Fruit fly (Drosophila melanogaster) whole organism, prepupa: ENCODE results near the gene CG11151.

ENCODE experiments used
- Blimp-1 ChIP-seq: fragments of 200-800 bp; sonication (Bioruptor generic); optimal IDR thresholded peaks from 3 replicates; lab custom pipeline; 2017; ENCODE audit warnings: missing biosample characterization, missing genetic modification characterization, mild to moderate bottlenecking, moderate library complexity, missing genetic modification reagents
- CG10631 ChIP-seq: fragments of 200-800 bp; sonication (Bioruptor generic); optimal IDR thresholded peaks from 2 replicates; lab custom pipeline; 2016; ENCODE audit warnings: missing biosample characterization, missing genetic modification characterization
- CG11294 ChIP-seq: fragments of 200-800 bp; sonication (Bioruptor generic); IDR thresholded peaks from 2 replicates; pipeline ENCODE4 v1.3.6; 2022; ENCODE audit warnings: missing biosample characterization, missing genetic modification characterization
- CG11902 ChIP-seq: fragments of 200-800 bp; sonication (Bioruptor generic); optimal IDR thresholded peaks from 3 replicates; lab custom pipeline; 2016; ENCODE audit warnings: missing biosample characterization, missing genetic modification characterization
- CG15336 ChIP-seq: fragments of 200-800 bp; sonication (Bioruptor generic); IDR thresholded peaks from 2 replicates; pipeline ENCODE4 v1.3.6; 2022; ENCODE audit warnings: missing biosample characterization, missing genetic modification characterization
- CG16779 ChIP-seq: fragments of 200-800 bp; sonication (Bioruptor generic); optimal IDR thresholded peaks from 3 replicates; lab custom pipeline; 2017; ENCODE audit warnings: missing biosample characterization, mild to moderate bottlenecking, missing genetic modification characterization
- CG3032 ChIP-seq: fragments of 200-800 bp; optimal IDR thresholded peaks from 2 replicates; lab custom pipeline; 2019; ENCODE audit warnings: missing biosample characterization, mild to moderate bottlenecking, missing genetic modification characterization, moderate library complexity
- CG31627 ChIP-seq: fragments of 200-800 bp; sonication (Bioruptor generic); optimal IDR thresholded peaks from 3 replicates; lab custom pipeline; 2016; ENCODE audit warnings: missing biosample characterization, missing genetic modification characterization
- CG32006 ChIP-seq: fragments of 200-800 bp; sonication (Bioruptor generic); optimal IDR thresholded peaks from 3 replicates; lab custom pipeline; 2017; ENCODE audit warnings: missing biosample characterization, mild to moderate bottlenecking, missing genetic modification characterization
- CG4318 ChIP-seq: fragments of 200-800 bp; sonication (Bioruptor generic); optimal IDR thresholded peaks from 3 replicates; lab custom pipeline; 2017; ENCODE audit warnings: missing biosample characterization, mild to moderate bottlenecking, missing genetic modification characterization
- CG6792 ChIP-seq: fragments of 200-800 bp; sonication (Bioruptor generic); optimal IDR thresholded peaks from 3 replicates; lab custom pipeline; 2016; ENCODE audit warnings: missing biosample characterization, missing genetic modification characterization
- CG6808 ChIP-seq: fragments of 200-800 bp; sonication (Bioruptor generic); optimal IDR thresholded peaks from 3 replicates; lab custom pipeline; 2017; ENCODE audit warnings: missing biosample characterization, missing genetic modification characterization, mild to moderate bottlenecking, moderate library complexity, missing genetic modification reagents
- CG6854 ChIP-seq: fragments of 200-800 bp; sonication (Bioruptor generic); optimal IDR thresholded peaks from 2 replicates; lab custom pipeline; 2017; ENCODE audit warnings: missing biosample characterization, mild to moderate bottlenecking, missing genetic modification characterization
- CG8119 ChIP-seq: fragments of 200-800 bp; sonication (Bioruptor generic); IDR thresholded peaks from 3 replicates; pipeline ENCODE4 v1.3.6; 2022; ENCODE audit warnings: missing biosample characterization, missing genetic modification characterization
- CG8632 ChIP-seq: fragments of 200-800 bp; sonication (Bioruptor generic); optimal IDR thresholded peaks from 3 replicates; lab custom pipeline; 2016; ENCODE audit warnings: missing biosample characterization, missing genetic modification characterization
- CG9139 ChIP-seq: fragments of 200-800 bp; sonication (Bioruptor generic); optimal IDR thresholded peaks from 3 replicates; lab custom pipeline; 2017; ENCODE audit warnings: missing biosample characterization, mild to moderate bottlenecking, missing genetic modification characterization
- Eip78C ChIP-seq: fragments of 200-800 bp; sonication (Bioruptor generic); peaks from one replicate; lab custom pipeline; 2016; ENCODE audit warnings: missing biosample characterization, missing genetic modification characterization
- Eip93F ChIP-seq: fragments of 200-800 bp; sonication (Bioruptor generic); optimal IDR thresholded peaks from 2 replicates; lab custom pipeline; 2016; ENCODE audit warnings: missing biosample characterization, mild to moderate bottlenecking, missing genetic modification characterization
- Gug ChIP-seq: fragments of 200-800 bp; sonication (Bioruptor generic); IDR thresholded peaks from 2 replicates; pipeline ENCODE4 v1.3.6; 2022; ENCODE audit warnings: missing biosample characterization, missing genetic modification characterization
- Hr38 ChIP-seq: sonication (Bioruptor generic); optimal IDR thresholded peaks from 2 replicates; lab custom pipeline; 2016; ENCODE audit warnings: missing biosample characterization, missing genetic modification characterization
- Hr4 ChIP-seq: fragments of 200-800 bp; sonication (Bioruptor generic); optimal IDR thresholded peaks from 3 replicates; lab custom pipeline; 2016; ENCODE audit warnings: missing biosample characterization, missing genetic modification characterization
- Lpt ChIP-seq: fragments of 200-800 bp; sonication (Bioruptor generic); optimal IDR thresholded peaks from 3 replicates; lab custom pipeline; 2016; ENCODE audit warnings: missing biosample characterization, missing genetic modification characterization
- Met ChIP-seq: fragments of 200-800 bp; sonication (Bioruptor generic); optimal IDR thresholded peaks from 3 replicates; lab custom pipeline; 2016; ENCODE audit warnings: missing biosample characterization, missing genetic modification characterization
- Sox102F ChIP-seq: fragments of 200-800 bp; sonication (Bioruptor generic); optimal IDR thresholded peaks from 2 replicates; lab custom pipeline; 2016; ENCODE audit warnings: missing biosample characterization, mild to moderate bottlenecking, missing genetic modification characterization
- Sox14 ChIP-seq: fragments of 200-800 bp; sonication (Bioruptor generic); optimal IDR thresholded peaks from 3 replicates; lab custom pipeline; 2016; ENCODE audit warnings: missing biosample characterization, missing genetic modification characterization
- achi ChIP-seq: fragments of 200-800 bp; sonication (Bioruptor generic); optimal IDR thresholded peaks from 3 replicates; lab custom pipeline; 2016; ENCODE audit warnings: missing biosample characterization, missing genetic modification characterization
- acj6 ChIP-seq: fragments of 200-800 bp; sonication (Bioruptor generic); optimal IDR thresholded peaks from 3 replicates; lab custom pipeline; 2016; ENCODE audit warnings: missing biosample characterization, missing genetic modification characterization
- cyc ChIP-seq: fragments of 200-800 bp; sonication (Bioruptor generic); optimal IDR thresholded peaks from 3 replicates; lab custom pipeline; 2016; ENCODE audit warnings: missing biosample characterization, missing genetic modification characterization
- dac ChIP-seq: fragments of 200-800 bp; sonication (Bioruptor generic); optimal IDR thresholded peaks from 2 replicates; lab custom pipeline; 2017; ENCODE audit warnings: missing biosample characterization, mild to moderate bottlenecking, missing genetic modification characterization
- dsx ChIP-seq: fragments of 200-800 bp; optimal IDR thresholded peaks from 3 replicates; lab custom pipeline; 2019; ENCODE audit warnings: missing biosample characterization, mild to moderate bottlenecking, missing genetic modification characterization, moderate library complexity; ENCODE audit not compliant: poor library complexity, severe bottlenecking
- eg ChIP-seq: fragments of 200-800 bp; sonication (Bioruptor generic); IDR thresholded peaks from 3 replicates; pipeline ENCODE4 v1.3.6; 2022; ENCODE audit warnings: missing biosample characterization, missing genetic modification characterization
- fd59A ChIP-seq: fragments of 200-800 bp; sonication (Bioruptor generic); optimal IDR thresholded peaks from 2 replicates; lab custom pipeline; 2017; ENCODE audit warnings: missing biosample characterization, mild to moderate bottlenecking, missing genetic modification characterization, missing genetic modification reagents
- fd85E ChIP-seq: fragments of 200-800 bp; sonication (Bioruptor generic); optimal IDR thresholded peaks from 3 replicates; lab custom pipeline; 2016; ENCODE audit warnings: missing biosample characterization, missing genetic modification characterization
- fkh ChIP-seq: fragments of 200-800 bp; sonication (Bioruptor generic); optimal IDR thresholded peaks from 3 replicates; lab custom pipeline; 2017; ENCODE audit warnings: missing biosample characterization, mild to moderate bottlenecking, missing genetic modification characterization, moderate library complexity
- lz ChIP-seq: fragments of 200-800 bp; sonication (Bioruptor generic); optimal IDR thresholded peaks from 3 replicates; lab custom pipeline; 2016; ENCODE audit warnings: missing biosample characterization, missing genetic modification characterization
- pdm3 ChIP-seq: fragments of 200-800 bp; sonication (Bioruptor generic); optimal IDR thresholded peaks from 3 replicates; lab custom pipeline; 2016; ENCODE audit warnings: missing biosample characterization, missing genetic modification characterization
- salr ChIP-seq, 2 experiments: fragments of 200-800 bp; sonication (Bioruptor generic); optimal IDR thresholded peaks; 3 replicates each; lab custom pipeline; 2016 to 2018; ENCODE audit warnings: missing biosample characterization in 2 of 2, missing genetic modification characterization in 2 of 2, mild to moderate bottlenecking in 1 of 2
- spab ChIP-seq: fragments of 200-800 bp; sonication (Bioruptor generic); optimal IDR thresholded peaks from 2 replicates; lab custom pipeline; 2017; ENCODE audit warnings: missing biosample characterization, mild to moderate bottlenecking, missing genetic modification characterization, missing genetic modification reagents
- ss ChIP-seq, 2 experiments: fragments of 200-800 bp; sonication (Bioruptor generic); optimal IDR thresholded peaks; 2 replicates in 1 of 2; 3 replicates in 1 of 2; lab custom pipeline; 2017 to 2018; ENCODE audit warnings: mild to moderate bottlenecking in 2 of 2, missing biosample characterization in 2 of 2, missing genetic modification characterization in 2 of 2, moderate library complexity in 1 of 2
- svp ChIP-seq: fragments of 200-800 bp; sonication (Bioruptor generic); peaks from one replicate; lab custom pipeline; 2016; ENCODE audit warnings: missing biosample characterization, missing genetic modification characterization
- topi ChIP-seq: fragments of 200-800 bp; sonication (Bioruptor generic); optimal IDR thresholded peaks from 3 replicates; lab custom pipeline; 2016; ENCODE audit warnings: missing biosample characterization, missing genetic modification characterization
- vri ChIP-seq: fragments of 200-800 bp; sonication (Bioruptor generic); optimal IDR thresholded peaks from 3 replicates; lab custom pipeline; 2016; ENCODE audit warnings: missing biosample characterization, mild to moderate bottlenecking, missing genetic modification characterization

CG11151 gene

dm6 chrX:13779696-13780095 is 40.2 kb downstream of the CG11151 start (continued):
- TF ChIP-seq dsx (GFP tag; lab: Kevin White, UChicago) (no peak), CG8632 (GFP tag; lab: Kevin White, UChicago) (no peak), svp (GFP tag; lab: Kevin White, UChicago) (no peak), CG31627 (GFP tag; lab: Kevin White, UChicago) (no peak), lz (GFP tag; lab: Kevin White, UChicago) (no peak), cyc (GFP tag; lab: Kevin White, UChicago) (no peak), CG8119 (GFP tag; lab: Robert Waterston, UW) (no peak), acj6 (GFP tag; lab: Kevin White, UChicago) (no peak), Sox14 (GFP tag; lab: Kevin White, UChicago) (peak; percentile 8), eg (GFP tag; lab: Robert Waterston, UW) (no peak), fd59A (GFP tag; lab: Kevin White, UChicago) (no peak), spab (GFP tag; lab: Kevin White, UChicago) (no peak), CG3032 (tag; lab: Kevin White, UChicago) (peak; percentile 25), topi (GFP tag; lab: Kevin White, UChicago) (no peak), Eip78C (GFP tag; lab: Kevin White, UChicago) (peak; percentile 72), fd85E (GFP tag; lab: Kevin White, UChicago) (no peak), CG10631 (GFP tag; lab: Kevin White, UChicago) (no peak), CG6854 (no peak), Blimp-1 (GFP tag; lab: Kevin White, UChicago) (no peak), Gug (no peak), CG6792 (GFP tag; lab: Kevin White, UChicago) (no peak), vri (GFP tag; lab: Kevin White, UChicago) (no peak), ss (GFP tag; optimal IDR thresholded peaks at IDR 0.05; lab: Kevin White, UChicago) (no peak), salr (GFP tag; optimal IDR thresholded peaks at IDR 0.05; lab: Kevin White, UChicago) (no peak), CG16779 (tag; lab: Kevin White, UChicago) (no peak), Hr4 (no peak), CG15336 (peak; percentile 58; the same call in 1 of the 2 replicates), Met (GFP tag; lab: Kevin White, UChicago) (no peak), achi (GFP tag; lab: Kevin White, UChicago) (no peak), CG6808 (GFP tag; lab: Kevin White, UChicago) (no peak), CG4318 (no peak), Lpt (GFP tag; lab: Kevin White, UChicago) (no peak), dac (GFP tag; lab: Kevin White, UChicago) (no peak), Sox102F (GFP tag; lab: Kevin White, UChicago) (no peak), CG11902 (GFP tag; lab: Kevin White, UChicago) (no peak), CG11294 (GFP tag; lab: Robert Waterston, UW) (no peak), CG9139 (GFP tag; lab: Kevin White, UChicago) (no peak), fkh (GFP tag; lab: Kevin White, UChicago) (peak; percentile 26), Hr38 (GFP tag; lab: Kevin White, UChicago) (no peak), Eip93F (GFP tag; lab: Kevin White, UChicago) (no peak), CG32006 (GFP tag; lab: Kevin White, UChicago) (no peak), pdm3 (GFP tag; lab: Kevin White, UChicago) (no peak)
